Worm (Caenorhabditis elegans) whole organism, L1 larva: ENCODE data around the gene cdc-48.1.
A peak's percentile ranks its signal among the peaks of the same experiment; 100 is the strongest.

ENCODE experiments used
- aly-2 ChIP-seq: fragments of 150-350 bp; optimal IDR thresholded peaks from 2 replicates; lab custom pipeline; 2014; ENCODE audit warnings: missing biosample characterization, missing genetic modification characterization
- blmp-1 ChIP-seq: fragments of 150-350 bp; optimal IDR thresholded peaks from 2 replicates; lab custom pipeline; 2014; ENCODE audit warnings: missing biosample characterization, missing genetic modification characterization
- ces-1 ChIP-seq: fragments of 150-350 bp; optimal IDR thresholded peaks from 2 replicates; lab custom pipeline; 2014; ENCODE audit warnings: missing biosample characterization, missing genetic modification reagents, missing genetic modification characterization
- egl-27 ChIP-seq, 2 experiments: fragments of 150-350 bp in 1 of 2; sonication (generic microtip); optimal IDR thresholded peaks; 3 replicates each; lab custom pipeline; 2017 to 2018; ENCODE audit warnings: missing biosample characterization in 2 of 2, missing genetic modification characterization in 2 of 2, missing genetic modification reagents in 2 of 2
- fkh-8 ChIP-seq: sonication (generic microtip); optimal IDR thresholded peaks from 2 replicates; lab custom pipeline; 2016; ENCODE audit warnings: mild to moderate bottlenecking, missing genetic modification characterization, missing compliant biosample characterization
- pqm-1 ChIP-seq: sonication (generic microtip); optimal IDR thresholded peaks from 3 replicates; lab custom pipeline; 2017; ENCODE audit warnings: missing biosample characterization, missing genetic modification characterization
- rnt-1 ChIP-seq: sonication (generic microtip); optimal IDR thresholded peaks from 2 replicates; lab custom pipeline; 2016; ENCODE audit warnings: mild to moderate bottlenecking, missing genetic modification characterization, moderate library complexity, missing compliant biosample characterization
- snpc-4 ChIP-seq: fragments of 150-350 bp; optimal IDR thresholded peaks from 2 replicates; lab custom pipeline; 2014; ENCODE audit warnings: missing biosample characterization, missing genetic modification characterization
- tbx-2 ChIP-seq: sonication (generic microtip); optimal IDR thresholded peaks from 2 replicates; lab custom pipeline; 2016; ENCODE audit warnings: missing genetic modification characterization, missing compliant biosample characterization
- unc-130 ChIP-seq: fragments of 150-350 bp; optimal IDR thresholded peaks from 2 replicates; lab custom pipeline; 2017; ENCODE audit warnings: missing biosample characterization, missing genetic modification characterization, inconsistent platforms
- unc-62 ChIP-seq: fragments of 150-350 bp; optimal IDR thresholded peaks from 2 replicates; lab custom pipeline; 2014; ENCODE audit warnings: missing biosample characterization, missing genetic modification reagents, missing genetic modification characterization

ce11 chrII:10578843-10579430 lies 15.7 kb upstream of the cdc-48.1 start, which contains the start of gene rpb-6:
- TF ChIP-seq blmp-1 (tag; lab: Kevin White, UChicago) (peak; percentile 54), unc-62 (GFP tag; lab: Kevin White, UChicago) (no peak), snpc-4 (tag; lab: Kevin White, UChicago) (no peak), aly-2 (tag; lab: Kevin White, UChicago) (no peak), unc-130 (tag; lab: Kevin White, UChicago) (no peak), pqm-1 (tag; lab: Kevin White, UChicago) (no peak), egl-27 (tag; optimal IDR thresholded peaks at IDR 0.05; lab: Kevin White, UChicago) (no peak), rnt-1 (peak; percentile 41), tbx-2 (no peak), fkh-8 (tag; lab: Kevin White, UChicago) (no peak), ces-1 (GFP tag; lab: Kevin White, UChicago) (no peak)
